Worm (Caenorhabditis elegans): ENCODE data around the gene cdf-1.
A peak's percentile ranks its signal among the peaks of the same experiment; 100 is the strongest.

Gene cdf-1

DNA sequence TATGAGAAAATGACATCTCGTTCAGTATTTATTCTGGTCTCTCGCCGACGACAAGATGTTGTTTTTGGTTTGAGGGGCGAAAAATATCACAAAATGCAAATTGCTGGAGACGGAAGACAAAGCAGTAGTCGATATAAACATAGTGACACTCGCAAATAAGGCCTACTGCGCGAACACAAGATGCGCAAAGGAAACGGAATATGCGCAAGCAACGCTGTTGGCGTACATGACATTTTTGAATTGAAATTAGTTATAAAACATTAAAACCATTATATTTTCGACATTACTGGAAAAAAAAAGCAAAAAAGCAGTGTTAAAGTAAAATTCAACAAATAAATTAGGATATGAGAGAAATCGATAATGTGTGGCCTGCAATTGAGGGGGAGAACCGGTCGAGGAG is at the start of gene cdf-1:
Gene cdf-1 (minus strand): TSS at position 136 of the 400 bp plus-strand sequence.
- no peak for TF ChIP-seq lin-15B (tag; optimal IDR thresholded peaks at IDR 0.05)
- TF ChIP-seq grh-1 (GFP tag; IDR thresholded peaks at IDR 0.05) = no peak
- TF ChIP-seq snu-23 (GFP tag; optimal IDR thresholded peaks at IDR 0.05) = peak; percentile 45
- no peak for TF ChIP-seq nhr-19 (GFP tag; conservative IDR thresholded peaks at IDR 0.05)
- no peak for TF ChIP-seq Y116A8C.19 (tag; optimal IDR thresholded peaks at IDR 0.05; ENCODE audit: borderline replicate concordance)
- no peak for TF ChIP-seq irx-1 (tag; optimal IDR thresholded peaks at IDR 0.05)
- no peak for TF ChIP-seq fos-1 (tag; optimal IDR thresholded peaks at IDR 0.05)
- TF ChIP-seq fkh-4 (tag; optimal IDR thresholded peaks at IDR 0.05; ENCODE audit: borderline replicate concordance) = no peak
- TF ChIP-seq nhr-84 (tag; optimal IDR thresholded peaks at IDR 0.05) = no peak
- TF ChIP-seq isw-1 (GFP tag; IDR thresholded peaks at IDR 0.05) = no peak; the same call in 1 of the 2 replicates
- TF ChIP-seq nhr-77 (tag; optimal IDR thresholded peaks at IDR 0.05) = no peak
- no peak for TF ChIP-seq nhr-12 (tag; optimal IDR thresholded peaks at IDR 0.05)
- TF ChIP-seq ces-1 (GFP tag; optimal IDR thresholded peaks at IDR 0.05) = no peak
- no peak for TF ChIP-seq unc-86 (tag; optimal IDR thresholded peaks at IDR 0.05)
- TF ChIP-seq nhr-11 (tag; optimal IDR thresholded peaks at IDR 0.05) = no peak
- no peak for TF ChIP-seq pqm-1 (tag; optimal IDR thresholded peaks at IDR 0.05)
- TF ChIP-seq jun-1 (tag; optimal IDR thresholded peaks at IDR 0.05) = no peak
- no peak for TF ChIP-seq pax-3 (tag; optimal IDR thresholded peaks at IDR 0.05)
- TF ChIP-seq hlh-17 (GFP tag; optimal IDR thresholded peaks at IDR 0.05; ENCODE audit: borderline replicate concordance) = no peak
- TF ChIP-seq tlp-1 (tag; optimal IDR thresholded peaks at IDR 0.05) = no peak
- no peak for TF ChIP-seq unc-30 (tag; optimal IDR thresholded peaks at IDR 0.05)
- no peak for TF ChIP-seq snpc-4 (tag; optimal IDR thresholded peaks at IDR 0.05)
- TF ChIP-seq dsc-1 (tag; optimal IDR thresholded peaks at IDR 0.05) = no peak
- peak; percentile 70 for TF ChIP-seq blmp-1 (tag; optimal IDR thresholded peaks at IDR 0.05)
- peak in 1 of 2 experiments; percentile 64 for TF ChIP-seq lin-35 (GFP tag; optimal IDR thresholded peaks at IDR 0.05)
- no peak for TF ChIP-seq nhr-28 (tag; optimal IDR thresholded peaks at IDR 0.05)
- TF ChIP-seq pag-3 (tag; optimal IDR thresholded peaks at IDR 0.05; ENCODE audit: borderline replicate concordance, insufficient read depth) = no peak
- TF ChIP-seq nhr-71 (tag; optimal IDR thresholded peaks at IDR 0.05) = peak; percentile 50
- TF ChIP-seq ceh-88 (GFP tag; IDR thresholded peaks at IDR 0.05) = no peak
- no peak for TF ChIP-seq unc-98 (GFP tag; IDR thresholded peaks at IDR 0.05)
- no peak for TF ChIP-seq rnt-1 (tag; optimal IDR thresholded peaks at IDR 0.05)
- no peak for TF ChIP-seq egl-27 (tag; optimal IDR thresholded peaks at IDR 0.05)
- no peak for TF ChIP-seq zip-4 (GFP tag; optimal IDR thresholded peaks at IDR 0.05)
- TF ChIP-seq C04F5.9 (tag; optimal IDR thresholded peaks at IDR 0.05) = no peak
- TF ChIP-seq mab-9 (GFP tag; IDR thresholded peaks at IDR 0.05) = no peak
- no peak for TF ChIP-seq F16B12.6 (tag; optimal IDR thresholded peaks at IDR 0.05)
- no peak for TF ChIP-seq ztf-4 (tag; optimal IDR thresholded peaks at IDR 0.05)
- peak; percentile 54 for TF ChIP-seq xbp-1 (tag; optimal IDR thresholded peaks at IDR 0.05)
- TF ChIP-seq ztf-11 (tag; optimal IDR thresholded peaks at IDR 0.05) = no peak
- no peak for TF ChIP-seq lir-3 (tag; optimal IDR thresholded peaks at IDR 0.05; ENCODE audit: poor library complexity)
- no peak for TF ChIP-seq elt-3 (tag; optimal IDR thresholded peaks at IDR 0.05)
- TF ChIP-seq lsy-2 (tag; optimal IDR thresholded peaks at IDR 0.05) = peak; percentile 14 to 51
- no peak for TF ChIP-seq elt-2 (tag; optimal IDR thresholded peaks at IDR 0.05)
- no peak for TF ChIP-seq egl-13 (tag; optimal IDR thresholded peaks at IDR 0.05)
- TF ChIP-seq aha-1 (tag; optimal IDR thresholded peaks at IDR 0.05) = no peak
- TF ChIP-seq efl-1 (optimal IDR thresholded peaks at IDR 0.05) = peak; percentile 6 to 19
- peak in 1 of 2 experiments; percentile 22 for TF ChIP-seq efl-1 (GFP tag; optimal IDR thresholded peaks at IDR 0.05 in 1 of 2)
- no peak for TF ChIP-seq hpl-2 (GFP tag; optimal IDR thresholded peaks at IDR 0.05)
- TF ChIP-seq mef-2 (tag; optimal IDR thresholded peaks at IDR 0.05) = no peak
- no peak for TF ChIP-seq tbx-2 (tag; optimal IDR thresholded peaks at IDR 0.05)
- TF ChIP-seq C16A3.4 (tag; optimal IDR thresholded peaks at IDR 0.05) = peak; percentile 37
- no peak for TF ChIP-seq sptf-1 (tag; optimal IDR thresholded peaks at IDR 0.05)
- TF ChIP-seq unc-62 (GFP tag; optimal IDR thresholded peaks at IDR 0.05) = no peak
- peak; percentile 29 for TF ChIP-seq swsn-7 (tag; optimal IDR thresholded peaks at IDR 0.05)
- no peak for TF ChIP-seq aly-2 (tag; optimal IDR thresholded peaks at IDR 0.05)
